Worm (Caenorhabditis elegans) whole organism, L1 larva: ENCODE data around the gene T22F3.2.
A peak's percentile ranks its signal among the peaks of the same experiment; 100 is the strongest.
"Not testable (repeated sequence)": the region's sequence is repeated elsewhere in the genome, so short reads cannot be mapped to it uniquely, and the experiment has no call there.

Experiments used
- Y116A8C.19 ChIP-seq: sonication (generic microtip); optimal IDR thresholded peaks from 2 replicates; lab custom pipeline; 2016; ENCODE audit warnings: missing compliant biosample characterization, missing genetic modification characterization, borderline replicate concordance
- aly-2 ChIP-seq: fragments of 150-350 bp; optimal IDR thresholded peaks from 2 replicates; lab custom pipeline; 2014; ENCODE audit warnings: missing biosample characterization, missing genetic modification characterization
- blmp-1 ChIP-seq: fragments of 150-350 bp; optimal IDR thresholded peaks from 2 replicates; lab custom pipeline; 2014; ENCODE audit warnings: missing biosample characterization, missing genetic modification characterization
- ceh-82 ChIP-seq, 3 experiments: fragments of 150-350 bp in 1 of 3; sonication (generic microtip) in 2 of 3; optimal IDR thresholded peaks; 2 replicates each; lab custom pipeline; 2014 to 2017; ENCODE audit warnings: missing biosample characterization in 3 of 3, missing genetic modification characterization in 3 of 3
- ces-1 ChIP-seq: fragments of 150-350 bp; optimal IDR thresholded peaks from 2 replicates; lab custom pipeline; 2014; ENCODE audit warnings: missing biosample characterization, missing genetic modification reagents, missing genetic modification characterization
- efl-3 ChIP-seq: fragments of 200-800 bp; sonication (Bioruptor generic); optimal IDR thresholded peaks from 2 replicates; lab custom pipeline; 2018; ENCODE audit warnings: mild to moderate bottlenecking, missing genetic modification characterization, missing compliant biosample characterization
- egl-13 ChIP-seq: sonication (generic microtip); optimal IDR thresholded peaks from 2 replicates; lab custom pipeline; 2016; ENCODE audit warnings: missing genotype, missing genetic modification reagents, missing genetic modification characterization, missing compliant biosample characterization
- egl-27 ChIP-seq, 2 experiments: fragments of 150-350 bp in 1 of 2; sonication (generic microtip); optimal IDR thresholded peaks; 3 replicates each; lab custom pipeline; 2017 to 2018; ENCODE audit warnings: missing biosample characterization in 2 of 2, missing genetic modification characterization in 2 of 2, missing genetic modification reagents in 2 of 2
- elt-2 ChIP-seq: sonication (generic microtip); optimal IDR thresholded peaks from 2 replicates; lab custom pipeline; 2016; ENCODE audit warnings: missing genetic modification characterization, mild to moderate bottlenecking, inconsistent platforms, missing compliant biosample characterization, missing genetic modification reagents
- elt-3 ChIP-seq, 6 experiments: fragments of 150-350 bp in 1 of 6; sonication (generic microtip); optimal IDR thresholded peaks; 2 replicates each; lab custom pipeline; 2017 to 2018; ENCODE audit warnings: missing biosample characterization in 6 of 6, missing genetic modification characterization in 6 of 6, inconsistent platforms in 1 of 6
- fkh-4 ChIP-seq: sonication (generic microtip); optimal IDR thresholded peaks from 2 replicates; lab custom pipeline; 2016; ENCODE audit warnings: missing compliant biosample characterization, missing genetic modification characterization, borderline replicate concordance
- fos-1 ChIP-seq: fragments of 150-350 bp; optimal IDR thresholded peaks from 2 replicates; lab custom pipeline; 2014; ENCODE audit warnings: missing biosample characterization, missing genetic modification characterization
- hlh-17 ChIP-seq: fragments of 200-800 bp; sonication (Bioruptor generic); optimal IDR thresholded peaks from 2 replicates; lab custom pipeline; 2018; ENCODE audit warnings: missing genetic modification characterization, mild to moderate bottlenecking, missing compliant biosample characterization, moderate library complexity, borderline replicate concordance
- isw-1 ChIP-seq: fragments of 200-800 bp; sonication (Bioruptor generic); IDR thresholded peaks from 2 replicates; pipeline ENCODE4 v1.3.6; 2022; ENCODE audit warnings: missing genetic modification characterization, missing compliant biosample characterization
- jun-1 ChIP-seq: fragments of 150-350 bp; optimal IDR thresholded peaks from 2 replicates; lab custom pipeline; 2014; ENCODE audit warnings: missing biosample characterization, missing genetic modification reagents, missing genetic modification characterization
- lin-15B ChIP-seq: fragments of 150-350 bp; sonication (generic microtip); optimal IDR thresholded peaks from 3 replicates; lab custom pipeline; 2014; ENCODE audit warnings: missing biosample characterization, missing genetic modification characterization
- lin-35 ChIP-seq, 2 experiments: fragments of 150-350 bp; optimal IDR thresholded peaks; 2 replicates each; lab custom pipeline; 2014; ENCODE audit warnings: missing biosample characterization in 2 of 2, missing genetic modification characterization in 2 of 2, missing genetic modification reagents in 2 of 2
- lsy-2 ChIP-seq, 2 experiments: fragments of 150-350 bp; optimal IDR thresholded peaks; 2 replicates each; lab custom pipeline; 2014; ENCODE audit warnings: missing biosample characterization in 2 of 2, missing genetic modification characterization in 2 of 2
- mdl-1 ChIP-seq, 2 experiments: fragments of 150-350 bp; optimal IDR thresholded peaks; 2 replicates each; lab custom pipeline; 2014 to 2017; ENCODE audit warnings: missing biosample characterization in 2 of 2, missing genetic modification characterization in 2 of 2, inconsistent platforms in 1 of 2
- mef-2 ChIP-seq: fragments of 150-350 bp; optimal IDR thresholded peaks from 2 replicates; lab custom pipeline; 2014; ENCODE audit warnings: missing biosample characterization, missing genetic modification characterization
- mep-1 ChIP-seq: fragments of 150-350 bp; optimal IDR thresholded peaks from 2 replicates; lab custom pipeline; 2014; ENCODE audit warnings: missing biosample characterization, missing genetic modification characterization
- nhr-12 ChIP-seq: sonication (generic microtip); optimal IDR thresholded peaks from 2 replicates; lab custom pipeline; 2017; ENCODE audit warnings: missing biosample characterization, missing genetic modification characterization
- nhr-19 ChIP-seq: fragments of 200-800 bp; sonication (Bioruptor generic); conservative IDR thresholded peaks from 2 replicates; pipeline ENCODE4 v1.3.6; 2022; ENCODE audit warnings: missing genetic modification characterization, missing compliant biosample characterization
- nhr-20 ChIP-seq: sonication (generic microtip); optimal IDR thresholded peaks from 2 replicates; lab custom pipeline; 2016; ENCODE audit warnings: mild to moderate bottlenecking, missing genetic modification characterization, missing compliant biosample characterization
- nhr-237 ChIP-seq: fragments of 150-350 bp; optimal IDR thresholded peaks from 2 replicates; lab custom pipeline; 2014; ENCODE audit warnings: missing biosample characterization, missing genetic modification characterization
- nhr-47 ChIP-seq: sonication (generic microtip); optimal IDR thresholded peaks from 2 replicates; lab custom pipeline; 2016; ENCODE audit warnings: mild to moderate bottlenecking, missing genetic modification characterization, moderate library complexity, missing compliant biosample characterization
- nhr-71 ChIP-seq: sonication (generic microtip); optimal IDR thresholded peaks from 2 replicates; lab custom pipeline; 2016; ENCODE audit warnings: mild to moderate bottlenecking, missing genetic modification characterization, moderate library complexity, missing compliant biosample characterization
- nhr-76 ChIP-seq: sonication (generic microtip); optimal IDR thresholded peaks from 2 replicates; lab custom pipeline; 2017; ENCODE audit warnings: missing biosample characterization, missing genetic modification characterization
- nhr-77 ChIP-seq: fragments of 150-350 bp; optimal IDR thresholded peaks from 2 replicates; lab custom pipeline; 2014; ENCODE audit warnings: missing biosample characterization, missing genetic modification characterization
- nhr-84 ChIP-seq: sonication (generic microtip); optimal IDR thresholded peaks from 2 replicates; lab custom pipeline; 2017; ENCODE audit warnings: missing biosample characterization, missing genetic modification characterization
- nhr-85 ChIP-seq: sonication (generic microtip); peaks from one replicate; lab custom pipeline; 2016; ENCODE audit warnings: missing genetic modification characterization, inconsistent platforms, missing compliant biosample characterization
- nhr-90 ChIP-seq: sonication (generic microtip); optimal IDR thresholded peaks from 2 replicates; lab custom pipeline; 2016; ENCODE audit warnings: mild to moderate bottlenecking, missing genetic modification characterization, missing compliant biosample characterization; ENCODE audit not compliant: poor library complexity
- pag-3 ChIP-seq: sonication (generic microtip); optimal IDR thresholded peaks from 2 replicates; lab custom pipeline; 2017; ENCODE audit warnings: missing genetic modification characterization, mild to moderate bottlenecking, missing compliant biosample characterization, antibody characterized with exemption, borderline replicate concordance; ENCODE audit not compliant: insufficient read depth
- skn-1 ChIP-seq: fragments of 150-350 bp; optimal IDR thresholded peaks from 2 replicates; lab custom pipeline; 2014; ENCODE audit warnings: missing biosample characterization, missing genetic modification characterization
- sptf-1 ChIP-seq: fragments of 150-350 bp; optimal IDR thresholded peaks from 2 replicates; lab custom pipeline; 2014; ENCODE audit warnings: missing biosample characterization, missing genetic modification characterization
- sup-37 ChIP-seq: fragments of 200-800 bp; sonication (Bioruptor generic); optimal IDR thresholded peaks from 2 replicates; lab custom pipeline; 2018; ENCODE audit warnings: mild to moderate bottlenecking, missing genetic modification characterization, missing compliant biosample characterization
- swsn-7 ChIP-seq: sonication (generic microtip); optimal IDR thresholded peaks from 2 replicates; lab custom pipeline; 2016; ENCODE audit warnings: missing genetic modification characterization, missing compliant biosample characterization
- unc-130 ChIP-seq: fragments of 150-350 bp; optimal IDR thresholded peaks from 2 replicates; lab custom pipeline; 2017; ENCODE audit warnings: missing biosample characterization, missing genetic modification characterization, inconsistent platforms
- unc-86 ChIP-seq: sonication (generic microtip); optimal IDR thresholded peaks from 2 replicates; lab custom pipeline; 2016; ENCODE audit warnings: missing genetic modification characterization, missing compliant biosample characterization
- vab-15 ChIP-seq: sonication (generic microtip); optimal IDR thresholded peaks from 2 replicates; lab custom pipeline; 2017; ENCODE audit warnings: missing genotype, mild to moderate bottlenecking, missing genetic modification characterization, missing compliant biosample characterization
- xbp-1 ChIP-seq: sonication (generic microtip); optimal IDR thresholded peaks from 2 replicates; lab custom pipeline; 2016; ENCODE audit warnings: missing genetic modification characterization, missing compliant biosample characterization

The T22F3.2 gene

ce11 chrV:3597052-3597451 lies 10.6 kb downstream of the T22F3.2 start, which contains the start of gene srh-212:
TSS of gene srh-212 (minus strand) at chrV:3597152.
- not testable (repeated sequence) for TF ChIP-seq nhr-85 (tag; lab: Kevin White, UChicago); nhr-71; sup-37 (GFP tag; lab: Kevin White, UChicago)

- no peak for TF ChIP-seq aly-2 (tag; lab: Kevin White, UChicago)
- TF ChIP-seq egl-13, result no peak
- no peak for TF ChIP-seq nhr-20
- no peak for TF ChIP-seq elt-2
- TF ChIP-seq xbp-1 (tag; lab: Kevin White, UChicago), result no peak
- no peak for TF ChIP-seq mep-1 (tag; lab: Kevin White, UChicago)
- no peak for TF ChIP-seq nhr-71
- TF ChIP-seq blmp-1 (tag; lab: Kevin White, UChicago), result no peak
- TF ChIP-seq sup-37 (GFP tag; lab: Kevin White, UChicago), result no peak
- TF ChIP-seq lin-15B (tag; lab: Kevin White, UChicago), result no peak
- no peak for TF ChIP-seq swsn-7 (tag; lab: Kevin White, UChicago)
- no peak for TF ChIP-seq mef-2
- no peak for TF ChIP-seq nhr-12 (tag; lab: Kevin White, UChicago)
- no peak for TF ChIP-seq ces-1 (GFP tag; lab: Kevin White, UChicago)
- no peak for TF ChIP-seq fos-1 (tag; lab: Kevin White, UChicago)
- no peak for TF ChIP-seq nhr-77 (tag; lab: Kevin White, UChicago)
- no peak for TF ChIP-seq nhr-237 (tag; lab: Kevin White, UChicago)
- no peak for TF ChIP-seq vab-15
Measured at ce11 chrV:3600570-3600969, 14.1 kb downstream of the T22F3.2 start, which contains the start of gene T22F3.7. TSS of gene T22F3.7 (minus strand) at chrV:3600670.

- TF ChIP-seq hlh-17 (no peak), nhr-237 (tag; lab: Kevin White, UChicago) (no peak), vab-15 (no peak), nhr-76 (no peak), skn-1 (tag; lab: Kevin White, UChicago) (no peak), pag-3 (tag; lab: Kevin White, UChicago) (no peak), isw-1 (no peak), egl-13 (no peak), nhr-85 (tag; lab: Kevin White, UChicago) (no peak), fkh-4 (tag; lab: Kevin White, UChicago) (no peak), unc-86 (no peak), efl-3 (GFP tag; lab: Kevin White, UChicago) (no peak), nhr-84 (tag; lab: Kevin White, UChicago) (no peak), ceh-82 (tag; optimal IDR thresholded peaks at IDR 0.05; lab: Kevin White, UChicago) (no peak), Y116A8C.19 (tag; lab: Kevin White, UChicago) (no peak), nhr-77 (tag; lab: Kevin White, UChicago) (no peak), sptf-1 (no peak)
Measured at ce11 chrV:3605325-3605724, 18.9 kb downstream of the T22F3.2 start, which contains the start of gene T22F3.8. TSS of gene T22F3.8 (minus strand) at chrV:3605425.

- TF ChIP-seq unc-130 (tag; lab: Kevin White, UChicago) (peak; percentile 39), nhr-47 (tag; lab: Kevin White, UChicago) (no peak), lsy-2 (tag; optimal IDR thresholded peaks at IDR 0.05; lab: Kevin White, UChicago) (peak in 1 of 2 experiments; percentile 11), jun-1 (no peak), blmp-1 (tag; lab: Kevin White, UChicago) (peak; percentile 68), elt-3 (tag; optimal IDR thresholded peaks at IDR 0.05; lab: Kevin White, UChicago) (peak in 3 of 6 experiments; percentile 49 to 94 (median 67)), nhr-20 (peak; percentile 67), lin-35 (GFP tag; optimal IDR thresholded peaks at IDR 0.05; lab: Kevin White, UChicago) (peak in 1 of 2 experiments; percentile 25), aly-2 (tag; lab: Kevin White, UChicago) (no peak), nhr-84 (tag; lab: Kevin White, UChicago) (no peak), nhr-85 (tag; lab: Kevin White, UChicago) (peak; percentile 21), egl-27 (tag; optimal IDR thresholded peaks at IDR 0.05; lab: Kevin White, UChicago) (no peak), mdl-1 (tag; optimal IDR thresholded peaks at IDR 0.05; lab: Kevin White, UChicago) (peak in 1 of 2 experiments; percentile 52), nhr-19 (GFP tag; lab: Robert Waterston, UW) (peak; percentile 40), nhr-237 (tag; lab: Kevin White, UChicago) (no peak), nhr-90 (tag; lab: Kevin White, UChicago) (peak; percentile 2)
Measured at ce11 chrV:3606391-3606790, 20.0 kb downstream of the T22F3.2 start.
